Worm (Caenorhabditis elegans): Measurements from ENCODE around the gene fkh-5.

The fkh-5 gene

DNA sequence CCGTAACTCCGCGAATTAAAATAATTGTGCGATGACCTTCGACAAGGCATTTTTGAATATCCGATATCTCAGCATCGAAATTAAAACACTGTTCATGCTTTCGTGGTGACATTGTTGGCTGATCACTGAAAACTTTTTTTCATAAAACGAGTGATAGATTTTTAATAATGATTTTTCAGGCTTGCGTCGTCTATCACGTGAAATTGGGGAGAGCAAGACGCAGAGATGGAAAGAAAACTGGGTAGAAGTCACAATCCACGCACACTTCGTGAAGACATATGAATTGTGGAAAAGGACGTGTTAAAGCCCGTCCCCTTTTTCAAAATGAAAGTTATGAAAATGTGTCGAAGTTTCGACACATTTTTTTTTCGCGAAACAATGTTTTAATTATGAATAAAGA is 5.3 kb downstream of the fkh-5 start, which contains the start of gene nonu-1:
nonu-1 (minus strand) TSS at position 169 of the 400 bp plus-strand sequence.
- TF ChIP-seq unc-62 (GFP tag; optimal IDR thresholded peaks at IDR 0.05) = no peak

DNA sequence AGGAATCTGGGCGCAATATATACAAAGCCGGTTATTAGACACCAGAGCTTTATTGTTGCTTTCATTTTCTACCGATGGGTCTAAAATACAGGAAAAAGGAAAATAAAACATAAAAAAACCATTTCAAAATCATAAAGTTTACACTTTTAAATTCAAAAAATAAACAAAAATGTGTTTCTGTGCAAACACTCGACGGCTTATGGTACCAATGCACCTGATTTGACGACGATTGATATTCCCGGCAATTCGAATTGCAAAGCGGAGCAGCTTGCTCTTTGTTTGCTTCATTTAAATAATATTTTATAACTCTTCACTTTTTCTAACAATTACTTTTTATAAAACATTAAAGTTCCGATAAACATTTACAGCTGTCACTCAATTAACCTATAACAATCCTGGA is 5.7 kb downstream of the fkh-5 start, which contains the start of gene F26A1.1:
F26A1.1 (plus strand) TSS at position 369 of the 400 bp plus-strand sequence.
- TF ChIP-seq unc-62 (GFP tag; optimal IDR thresholded peaks at IDR 0.05) = no peak

DNA sequence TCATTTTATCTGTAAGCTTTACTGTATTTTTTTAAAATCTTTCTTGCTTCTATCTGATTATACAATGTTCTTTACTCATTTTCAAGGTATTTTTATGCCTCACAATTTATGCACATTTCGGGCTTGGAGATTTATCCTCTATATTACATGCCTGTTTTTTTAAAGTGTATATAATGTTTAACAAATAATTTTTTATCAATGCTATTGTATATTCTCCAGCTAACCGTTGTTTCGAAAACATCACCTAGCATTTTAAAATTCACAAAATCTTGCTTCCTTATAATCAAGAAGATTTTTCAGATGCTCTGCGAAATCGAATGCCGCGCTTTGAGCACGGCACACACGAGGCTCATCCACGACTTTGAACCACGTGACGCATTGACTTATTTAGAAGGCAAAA is 7.6 kb downstream of the fkh-5 start, which contains the start of gene ced-4:
ced-4 (plus strand) TSS at position 301 of the 400 bp plus-strand sequence.
- TF ChIP-seq unc-62 (GFP tag; optimal IDR thresholded peaks at IDR 0.05) = no peak

DNA sequence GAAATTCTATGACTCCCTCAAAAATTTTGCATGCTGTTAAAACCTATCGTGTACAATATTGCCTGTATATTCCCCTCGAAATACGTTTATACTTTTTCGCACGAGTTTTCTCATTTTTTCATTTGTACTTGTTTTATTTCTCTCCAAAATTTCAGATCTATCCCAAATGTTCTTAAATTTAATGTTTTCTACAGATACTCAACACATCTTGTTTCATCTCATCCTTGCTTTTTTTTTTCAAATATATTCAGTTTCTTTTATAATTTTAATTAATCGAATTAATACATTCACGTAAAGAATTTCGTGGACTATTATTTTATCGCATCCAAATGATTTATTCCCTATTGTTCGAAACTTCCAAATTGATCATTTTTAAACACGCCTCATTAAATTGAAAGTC is 10.5 kb downstream of the fkh-5 start, which contains the start of gene C35D10.8:
C35D10.8 (plus strand) TSS at position 301 of the 400 bp plus-strand sequence.
- no peak for TF ChIP-seq unc-62 (GFP tag; optimal IDR thresholded peaks at IDR 0.05)

DNA sequence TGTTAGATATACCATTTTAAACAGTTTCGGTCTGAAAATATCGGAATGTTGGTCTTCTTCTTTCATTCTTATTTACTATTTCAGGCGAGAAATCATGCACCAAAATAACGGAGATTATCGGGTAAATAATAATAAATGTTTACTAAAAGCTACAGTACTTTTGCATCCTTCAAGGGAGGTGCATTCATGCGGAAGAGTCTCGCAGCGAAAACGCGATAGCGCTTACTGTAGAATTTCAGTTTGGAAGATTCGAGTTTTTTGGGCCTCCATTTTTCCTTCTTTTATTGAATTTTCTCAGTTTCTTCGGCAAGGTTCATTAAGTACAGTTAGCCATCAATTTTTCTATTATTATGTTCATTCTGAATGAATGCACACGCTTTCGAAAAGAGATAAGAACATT is 11.6 kb downstream of the fkh-5 start, which contains the start of gene C35D10.7:
C35D10.7 (plus strand) TSS at position 85 of the 400 bp plus-strand sequence.
- no peak for TF ChIP-seq unc-62 (GFP tag; optimal IDR thresholded peaks at IDR 0.05)

DNA sequence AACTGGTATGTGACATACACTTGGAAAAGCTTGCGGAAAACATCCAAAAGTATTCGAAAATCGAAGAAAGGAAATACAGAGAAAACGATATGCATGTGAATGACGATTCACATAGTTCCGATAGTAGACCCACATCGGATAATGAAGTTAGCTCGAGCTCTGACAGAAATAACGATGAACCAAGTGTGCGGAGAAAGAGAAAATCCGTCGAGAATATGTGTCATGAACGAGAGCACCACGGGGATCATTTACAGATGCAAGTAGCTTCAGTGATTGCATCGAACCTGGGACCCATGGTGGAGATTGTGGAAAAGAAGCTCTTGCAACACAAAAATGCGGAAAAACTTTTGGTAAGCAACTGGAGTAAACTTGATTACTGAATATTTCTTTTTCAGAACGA is 12.5 kb downstream of the fkh-5 start:
- TF ChIP-seq unc-62 (GFP tag; optimal IDR thresholded peaks at IDR 0.05) = no peak

DNA sequence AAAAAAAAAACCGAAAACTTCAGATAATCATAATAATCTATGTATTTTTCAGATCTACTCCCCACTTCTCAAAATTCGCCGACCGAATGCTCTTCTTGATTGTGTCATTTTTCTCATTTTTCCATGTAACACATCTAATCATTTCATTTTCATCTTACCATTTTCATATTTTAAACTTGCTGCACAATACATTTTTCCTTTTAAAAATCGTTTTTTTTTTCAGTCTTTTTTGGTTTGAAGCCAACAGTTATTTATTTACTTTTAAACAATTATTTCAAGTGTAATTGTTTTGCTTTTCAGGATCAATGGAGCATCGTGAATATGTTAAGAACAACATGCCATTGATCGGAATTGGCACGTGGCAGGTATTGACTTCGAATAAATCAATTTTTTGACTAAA is 14.6 kb downstream of the fkh-5 start, which contains the start of gene C35D10.6:
C35D10.6 (plus strand) TSS at position 301 of the 400 bp plus-strand sequence.
- TF ChIP-seq unc-62 (GFP tag; optimal IDR thresholded peaks at IDR 0.05) = no peak

DNA sequence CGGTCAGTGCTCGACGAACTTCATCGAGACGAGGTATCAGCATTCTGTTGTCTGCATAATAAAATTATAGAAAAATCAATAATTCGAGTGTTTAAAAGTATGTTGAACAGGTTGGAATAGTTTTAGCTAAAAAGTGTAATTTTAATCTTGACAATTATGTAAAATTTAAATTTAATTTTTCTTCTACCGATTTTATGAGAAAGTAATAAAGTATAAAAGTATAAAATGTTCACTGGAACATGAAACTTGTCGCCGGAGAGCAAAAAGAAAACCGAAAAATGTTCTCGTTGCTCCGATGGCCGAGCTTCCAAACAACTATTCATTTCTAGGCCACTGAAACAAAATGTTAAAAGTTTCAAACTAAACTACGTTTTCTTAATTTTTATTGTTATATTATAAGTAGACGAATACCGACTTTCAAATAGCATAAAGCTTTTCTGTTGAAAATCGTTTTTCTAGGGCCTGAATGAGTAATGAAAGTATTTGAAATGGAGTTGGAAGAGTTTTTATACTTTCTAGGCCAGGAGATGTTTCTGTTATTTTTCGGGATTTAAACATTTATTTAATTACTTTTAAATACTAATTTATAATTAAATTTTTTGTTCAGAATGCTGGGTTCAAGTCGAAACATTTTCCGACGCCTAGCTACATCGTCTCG is 17.4 kb downstream of the fkh-5 start, which contains the start of the genes C35D10.10 and C35D10.5:
C35D10.10 (minus strand) TSS at position 51 of the 658 bp plus-strand sequence.
C35D10.5 (plus strand) TSS at position 608 of the 658 bp plus-strand sequence.
- no peak for TF ChIP-seq unc-62 (GFP tag; optimal IDR thresholded peaks at IDR 0.05)

DNA sequence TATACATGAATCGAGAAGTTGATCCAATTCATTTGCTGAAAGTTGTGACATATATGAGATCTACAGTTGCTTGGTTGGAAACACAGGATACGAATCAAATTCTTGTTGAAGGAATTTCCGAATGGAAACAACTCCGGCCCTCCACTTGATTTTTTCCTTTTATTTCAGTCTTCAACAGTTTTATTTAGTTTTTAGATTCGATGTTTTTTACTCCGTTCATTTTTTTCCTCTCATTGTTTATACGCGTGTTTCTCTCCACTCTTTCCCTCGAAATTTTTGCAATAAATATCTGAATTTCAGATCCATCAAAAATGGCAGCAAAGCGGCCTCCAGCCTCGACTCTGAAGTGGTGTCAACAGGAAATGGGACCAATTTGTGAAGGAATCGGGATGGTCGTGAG is 18.7 kb downstream of the fkh-5 start, which contains the start of gene coq-8:
coq-8 (plus strand) TSS at position 301 of the 400 bp plus-strand sequence.
- TF ChIP-seq unc-62 (GFP tag; optimal IDR thresholded peaks at IDR 0.05) = no peak

DNA sequence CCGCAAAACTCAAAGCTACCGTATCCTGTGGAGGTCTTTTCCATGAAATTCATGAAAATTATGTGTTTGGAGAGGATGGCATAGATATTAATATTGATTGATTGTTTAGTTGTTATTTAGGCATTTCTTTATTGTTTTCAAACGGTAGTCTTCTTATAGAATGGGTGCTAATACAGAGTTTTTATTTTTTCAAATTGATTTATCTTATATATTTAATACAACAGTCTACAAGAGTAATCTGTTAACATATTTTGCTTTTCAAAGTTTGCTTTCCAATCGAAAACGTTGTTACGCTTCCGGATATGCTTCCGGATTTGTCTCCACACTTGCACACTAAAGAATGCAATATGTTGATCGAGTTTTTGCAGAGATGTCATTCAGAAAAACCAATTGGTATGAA is 22.3 kb downstream of the fkh-5 start, which contains the start of gene C35D10.17:
C35D10.17 (plus strand) TSS at position 301 of the 400 bp plus-strand sequence.
- TF ChIP-seq unc-62 (GFP tag; optimal IDR thresholded peaks at IDR 0.05) = no peak

DNA sequence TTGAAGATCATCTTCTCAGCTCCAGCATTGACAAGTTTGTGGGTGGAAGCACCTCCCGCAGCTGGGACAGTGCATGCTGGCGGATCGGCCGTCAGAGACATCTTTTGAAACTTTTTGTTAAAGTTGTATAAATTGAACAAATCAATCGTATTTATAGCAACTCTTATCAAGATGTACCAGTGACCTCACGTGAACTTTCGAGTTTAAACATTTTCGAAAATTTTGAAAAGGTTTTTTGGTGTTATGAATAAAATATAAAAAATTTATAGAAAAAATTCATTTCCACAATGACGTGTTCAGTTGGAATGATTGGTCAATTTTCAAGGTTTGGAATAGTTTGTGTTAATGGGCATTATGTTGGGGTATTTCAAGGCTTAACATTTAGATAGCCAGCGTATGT is 24.2 kb downstream of the fkh-5 start, which contains the start of the genes msd-4 and C35D10.3:
msd-4 (minus strand) TSS at position 101 of the 400 bp plus-strand sequence.
C35D10.3 (plus strand) TSS at position 279 of the 400 bp plus-strand sequence.
- no peak for TF ChIP-seq unc-62 (GFP tag; optimal IDR thresholded peaks at IDR 0.05)

DNA sequence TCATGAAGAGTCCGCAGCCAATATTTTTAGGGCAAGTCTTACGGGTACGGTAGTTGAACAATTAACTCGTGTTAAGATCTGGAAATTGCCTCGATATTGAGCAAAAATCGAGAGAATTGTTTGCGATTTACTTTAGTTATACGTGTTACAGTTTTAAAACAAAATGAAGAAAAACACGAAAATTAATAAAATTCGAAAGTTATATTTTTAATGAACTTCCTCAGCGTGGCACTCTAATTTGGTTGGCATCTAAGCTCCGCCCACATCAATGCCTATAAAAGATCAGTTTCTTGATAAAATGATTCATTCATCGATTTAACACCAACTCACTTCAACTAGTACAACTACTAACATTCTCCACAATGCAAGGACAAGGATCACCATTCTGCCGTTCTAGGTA is 26.0 kb downstream of the fkh-5 start, which contains the start of gene gipc-1:
gipc-1 (plus strand) TSS at position 301 of the 400 bp plus-strand sequence.
- TF ChIP-seq unc-62 (GFP tag; optimal IDR thresholded peaks at IDR 0.05) = no peak

DNA sequence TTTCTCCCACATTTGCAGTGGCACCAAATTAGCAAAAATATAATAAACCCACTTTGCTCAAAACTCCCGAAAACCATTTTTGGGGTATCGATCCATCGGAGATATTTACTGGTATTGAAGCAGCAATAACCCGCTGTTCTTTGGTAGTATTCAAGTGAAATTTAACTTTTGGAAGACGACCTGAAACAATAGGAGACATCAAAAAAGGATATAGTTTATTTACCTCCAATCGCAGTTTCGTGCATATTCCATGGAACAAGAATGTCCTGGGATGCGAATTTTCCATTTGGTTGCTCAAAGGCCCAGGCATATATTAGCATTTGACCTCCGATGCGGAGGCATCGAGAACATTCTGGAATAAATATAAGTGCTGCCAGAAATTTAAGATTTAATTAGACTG is 28.9 kb downstream of the fkh-5 start:
- TF ChIP-seq unc-62 (GFP tag; optimal IDR thresholded peaks at IDR 0.05) = no peak

DNA sequence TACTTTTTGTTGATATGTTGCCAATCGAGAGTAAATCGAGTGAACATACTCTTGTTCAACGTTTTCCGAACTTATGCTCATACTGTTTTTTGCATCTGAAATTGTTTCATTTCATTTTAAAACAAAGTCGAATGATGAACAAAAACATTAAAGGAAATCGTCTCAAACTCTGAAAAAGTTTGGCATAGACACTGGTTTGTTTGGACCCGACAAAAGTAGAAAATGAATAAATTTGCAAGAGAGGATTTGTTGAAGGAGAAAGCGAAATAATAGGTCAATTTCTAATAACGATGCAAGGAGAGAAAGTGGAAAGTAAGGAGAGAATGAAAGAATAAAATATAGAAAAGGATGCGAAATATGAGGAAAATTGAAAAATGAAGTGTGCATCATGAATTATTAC is 30.2 kb downstream of the fkh-5 start, which contains the start of gene C35D10.12:
C35D10.12 (minus strand) TSS at position 101 of the 400 bp plus-strand sequence.
- TF ChIP-seq unc-62 (GFP tag; optimal IDR thresholded peaks at IDR 0.05) = no peak

DNA sequence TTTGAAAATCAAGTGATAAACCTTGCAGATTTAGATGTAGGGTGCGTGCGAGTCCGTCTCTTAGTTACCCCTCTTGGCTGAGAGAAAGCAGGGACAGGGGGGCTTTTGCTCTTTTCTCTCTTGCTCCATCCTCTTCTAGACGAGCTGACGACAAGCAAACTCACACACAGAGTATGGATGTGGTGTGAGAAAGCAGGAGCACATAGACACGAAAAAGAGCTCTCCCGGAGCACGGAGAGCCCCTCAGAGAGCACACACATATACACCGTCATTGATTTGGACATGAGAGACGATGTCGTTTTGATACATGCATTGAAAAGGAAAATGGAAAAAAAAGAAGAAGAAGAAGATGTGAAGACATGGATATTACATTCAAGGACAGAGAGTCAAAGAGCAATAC is 31.2 kb downstream of the fkh-5 start:
- no peak for TF ChIP-seq unc-62 (GFP tag; optimal IDR thresholded peaks at IDR 0.05)

DNA sequence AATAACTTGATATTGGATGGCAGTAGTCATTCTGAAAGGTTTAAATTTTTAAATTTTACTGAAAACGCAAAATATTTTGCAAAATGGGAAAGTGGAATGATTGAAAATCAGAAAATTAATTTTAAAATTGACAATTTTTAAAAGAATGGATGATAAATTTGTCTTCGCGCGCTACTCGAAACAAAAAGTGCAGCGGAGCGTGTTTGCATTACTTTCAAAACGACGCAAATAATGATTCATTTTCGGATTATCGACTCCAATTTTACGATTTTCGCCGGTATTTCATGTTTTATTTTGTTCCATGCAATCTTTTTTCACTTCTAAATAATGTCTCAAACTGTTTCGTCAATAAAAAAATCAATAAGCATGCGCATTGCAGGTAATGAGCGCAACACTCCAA is 33.8 kb downstream of the fkh-5 start, which contains the start of the genes tost-1 and arx-6:
tost-1 (minus strand) TSS at position 31 of the 400 bp plus-strand sequence.
arx-6 (plus strand) TSS at position 378 of the 400 bp plus-strand sequence.
- no peak for TF ChIP-seq unc-62 (GFP tag; optimal IDR thresholded peaks at IDR 0.05)

Measured in whole organism, dauer.